Fruit fly (Drosophila melanogaster) whole organism, prepupa: ENCODE measurements around the gene Lcp65Af.

ENCODE experiments used
- Blimp-1 ChIP-seq: fragments of 200-800 bp; sonication (Bioruptor generic); optimal IDR thresholded peaks from 3 replicates; lab custom pipeline; 2017; ENCODE audit warnings: missing biosample characterization, missing genetic modification characterization, mild to moderate bottlenecking, moderate library complexity, missing genetic modification reagents
- CG10631 ChIP-seq: fragments of 200-800 bp; sonication (Bioruptor generic); optimal IDR thresholded peaks from 2 replicates; lab custom pipeline; 2016; ENCODE audit warnings: missing biosample characterization, missing genetic modification characterization
- CG10669 ChIP-seq: fragments of 200-800 bp; sonication (Bioruptor generic); optimal IDR thresholded peaks from 3 replicates; lab custom pipeline; 2018; ENCODE audit warnings: missing biosample characterization, mild to moderate bottlenecking, missing genetic modification characterization, moderate library complexity
- CG11294 ChIP-seq: fragments of 200-800 bp; sonication (Bioruptor generic); IDR thresholded peaks from 2 replicates; pipeline ENCODE4 v1.3.6; 2022; ENCODE audit warnings: missing biosample characterization, missing genetic modification characterization
- CG1621 ChIP-seq: fragments of 200-800 bp; sonication (Bioruptor generic); optimal IDR thresholded peaks from 3 replicates; lab custom pipeline; 2018; ENCODE audit warnings: missing biosample characterization, mild to moderate bottlenecking, missing genetic modification characterization
- CG34406 ChIP-seq: fragments of 200-800 bp; sonication (Bioruptor generic); optimal IDR thresholded peaks from 3 replicates; lab custom pipeline; 2016; ENCODE audit warnings: missing biosample characterization, missing genetic modification characterization
- CG3919 ChIP-seq: fragments of 200-800 bp; sonication (Bioruptor generic); optimal IDR thresholded peaks from 3 replicates; lab custom pipeline; 2016; ENCODE audit warnings: missing biosample characterization, missing genetic modification characterization
- CG6163 ChIP-seq: fragments of 200-800 bp; sonication (Bioruptor generic); IDR thresholded peaks from 3 replicates; pipeline ENCODE4 v1.3.6; 2022; ENCODE audit warnings: missing biosample characterization, missing genetic modification characterization
- CG6276 ChIP-seq: fragments of 200-800 bp; sonication (Bioruptor generic); optimal IDR thresholded peaks from 2 replicates; lab custom pipeline; 2017; ENCODE audit warnings: missing biosample characterization, mild to moderate bottlenecking, missing genetic modification characterization
- CG6792 ChIP-seq: fragments of 200-800 bp; sonication (Bioruptor generic); optimal IDR thresholded peaks from 3 replicates; lab custom pipeline; 2016; ENCODE audit warnings: missing biosample characterization, missing genetic modification characterization
- CG6808 ChIP-seq: fragments of 200-800 bp; sonication (Bioruptor generic); optimal IDR thresholded peaks from 3 replicates; lab custom pipeline; 2017; ENCODE audit warnings: missing biosample characterization, missing genetic modification characterization, mild to moderate bottlenecking, moderate library complexity, missing genetic modification reagents
- CG6854 ChIP-seq: fragments of 200-800 bp; sonication (Bioruptor generic); optimal IDR thresholded peaks from 2 replicates; lab custom pipeline; 2017; ENCODE audit warnings: missing biosample characterization, mild to moderate bottlenecking, missing genetic modification characterization
- CG7368 ChIP-seq: fragments of 200-800 bp; sonication (Bioruptor generic); optimal IDR thresholded peaks from 3 replicates; lab custom pipeline; 2016; ENCODE audit warnings: missing biosample characterization, missing genetic modification characterization
- CG8119 ChIP-seq: fragments of 200-800 bp; sonication (Bioruptor generic); IDR thresholded peaks from 3 replicates; pipeline ENCODE4 v1.3.6; 2022; ENCODE audit warnings: missing biosample characterization, missing genetic modification characterization
- CG8319 ChIP-seq: fragments of 200-800 bp; sonication (Bioruptor generic); optimal IDR thresholded peaks from 3 replicates; lab custom pipeline; 2016; ENCODE audit warnings: missing biosample characterization, missing genetic modification characterization
- CG9139 ChIP-seq: fragments of 200-800 bp; sonication (Bioruptor generic); optimal IDR thresholded peaks from 3 replicates; lab custom pipeline; 2017; ENCODE audit warnings: missing biosample characterization, mild to moderate bottlenecking, missing genetic modification characterization
- Eip75B ChIP-seq: fragments of 200-800 bp; sonication (Bioruptor generic); optimal IDR thresholded peaks from 3 replicates; lab custom pipeline; 2016; ENCODE audit warnings: missing biosample characterization, missing genetic modification characterization
- Eip93F ChIP-seq: fragments of 200-800 bp; sonication (Bioruptor generic); optimal IDR thresholded peaks from 2 replicates; lab custom pipeline; 2016; ENCODE audit warnings: missing biosample characterization, mild to moderate bottlenecking, missing genetic modification characterization
- Ets21C ChIP-seq: fragments of 200-800 bp; sonication (Bioruptor generic); optimal IDR thresholded peaks from 3 replicates; lab custom pipeline; 2016; ENCODE audit warnings: missing biosample characterization, missing genetic modification characterization
- Ets96B ChIP-seq: fragments of 200-800 bp; optimal IDR thresholded peaks from 2 replicates; lab custom pipeline; 2019; ENCODE audit warnings: missing biosample characterization, mild to moderate bottlenecking, missing genetic modification characterization, moderate library complexity
- Hr39 ChIP-seq: fragments of 200-800 bp; sonication (Bioruptor generic); optimal IDR thresholded peaks from 2 replicates; lab custom pipeline; 2016; ENCODE audit warnings: missing biosample characterization, missing genetic modification characterization
- Hr4 ChIP-seq: fragments of 200-800 bp; sonication (Bioruptor generic); optimal IDR thresholded peaks from 3 replicates; lab custom pipeline; 2016; ENCODE audit warnings: missing biosample characterization, missing genetic modification characterization
- Lpt ChIP-seq: fragments of 200-800 bp; sonication (Bioruptor generic); optimal IDR thresholded peaks from 3 replicates; lab custom pipeline; 2016; ENCODE audit warnings: missing biosample characterization, missing genetic modification characterization
- OdsH ChIP-seq: fragments of 200-800 bp; sonication (Bioruptor generic); optimal IDR thresholded peaks from 3 replicates; lab custom pipeline; 2016; ENCODE audit warnings: missing biosample characterization, missing genetic modification characterization
- Sox102F ChIP-seq: fragments of 200-800 bp; sonication (Bioruptor generic); optimal IDR thresholded peaks from 2 replicates; lab custom pipeline; 2016; ENCODE audit warnings: missing biosample characterization, mild to moderate bottlenecking, missing genetic modification characterization
- Sox14 ChIP-seq: fragments of 200-800 bp; sonication (Bioruptor generic); optimal IDR thresholded peaks from 3 replicates; lab custom pipeline; 2016; ENCODE audit warnings: missing biosample characterization, missing genetic modification characterization
- Sox15 ChIP-seq: fragments of 200-800 bp; sonication (Bioruptor generic); optimal IDR thresholded peaks from 3 replicates; lab custom pipeline; 2016; ENCODE audit warnings: missing biosample characterization, missing genetic modification characterization
- cyc ChIP-seq: fragments of 200-800 bp; sonication (Bioruptor generic); optimal IDR thresholded peaks from 3 replicates; lab custom pipeline; 2016; ENCODE audit warnings: missing biosample characterization, missing genetic modification characterization
- dac ChIP-seq: fragments of 200-800 bp; sonication (Bioruptor generic); optimal IDR thresholded peaks from 2 replicates; lab custom pipeline; 2017; ENCODE audit warnings: missing biosample characterization, mild to moderate bottlenecking, missing genetic modification characterization
- dsx ChIP-seq: fragments of 200-800 bp; optimal IDR thresholded peaks from 3 replicates; lab custom pipeline; 2019; ENCODE audit warnings: missing biosample characterization, mild to moderate bottlenecking, missing genetic modification characterization, moderate library complexity; ENCODE audit not compliant: poor library complexity, severe bottlenecking
- esn ChIP-seq: fragments of 200-800 bp; sonication (Bioruptor generic); optimal IDR thresholded peaks from 2 replicates; lab custom pipeline; 2016; ENCODE audit warnings: missing biosample characterization, mild to moderate bottlenecking, missing genetic modification characterization, moderate library complexity
- fkh ChIP-seq: fragments of 200-800 bp; sonication (Bioruptor generic); optimal IDR thresholded peaks from 3 replicates; lab custom pipeline; 2017; ENCODE audit warnings: missing biosample characterization, mild to moderate bottlenecking, missing genetic modification characterization, moderate library complexity
- lz ChIP-seq: fragments of 200-800 bp; sonication (Bioruptor generic); optimal IDR thresholded peaks from 3 replicates; lab custom pipeline; 2016; ENCODE audit warnings: missing biosample characterization, missing genetic modification characterization
- pdm3 ChIP-seq: fragments of 200-800 bp; sonication (Bioruptor generic); optimal IDR thresholded peaks from 3 replicates; lab custom pipeline; 2016; ENCODE audit warnings: missing biosample characterization, missing genetic modification characterization
- salr ChIP-seq, 2 experiments: fragments of 200-800 bp; sonication (Bioruptor generic); optimal IDR thresholded peaks; 3 replicates each; lab custom pipeline; 2016 to 2018; ENCODE audit warnings: missing biosample characterization in 2 of 2, missing genetic modification characterization in 2 of 2, mild to moderate bottlenecking in 1 of 2

The Lcp65Af gene

dm6 chr3L:6108264-6109060 is 28.1 kb downstream of the Lcp65Af start:
- no peak for TF ChIP-seq CG3919 (GFP tag; lab: Kevin White, UChicago)
- no peak for TF ChIP-seq Eip75B (GFP tag; lab: Kevin White, UChicago)
- TF ChIP-seq CG10669 (GFP tag; lab: Kevin White, UChicago), result no peak
- no peak for TF ChIP-seq Blimp-1 (GFP tag; lab: Kevin White, UChicago)
- no peak for TF ChIP-seq CG8319 (GFP tag; lab: Kevin White, UChicago)

- TF ChIP-seq CG9139 (GFP tag; lab: Kevin White, UChicago) (no peak), fkh (GFP tag; lab: Kevin White, UChicago) (peak; percentile 49)
These were observed 29.9 kb downstream of the Lcp65Af start for dm6 chr3L:6106717-6107116.

dm6 chr3L:6105435-6105834 is 31.2 kb downstream of the Lcp65Af start:
- no peak for TF ChIP-seq dsx (GFP tag; lab: Kevin White, UChicago)
- no peak for TF ChIP-seq CG8119
- no peak for TF ChIP-seq CG8319 (GFP tag; lab: Kevin White, UChicago)
- TF ChIP-seq cyc (GFP tag; lab: Kevin White, UChicago), result no peak
- TF ChIP-seq CG6854, result no peak
- no peak for TF ChIP-seq Ets21C (GFP tag; lab: Kevin White, UChicago)
- TF ChIP-seq salr (GFP tag; optimal IDR thresholded peaks at IDR 0.05; lab: Kevin White, UChicago), result no peak
- TF ChIP-seq Eip93F (GFP tag; lab: Kevin White, UChicago), result no peak
- no peak for TF ChIP-seq OdsH (GFP tag; lab: Kevin White, UChicago)
- TF ChIP-seq lz (GFP tag; lab: Kevin White, UChicago), result no peak
- TF ChIP-seq, all 60 proteins: peak for 0

dm6 chr3L:6104551-6104950 is 32.0 kb downstream of the Lcp65Af start:
- no peak for TF ChIP-seq dac
- TF ChIP-seq Hr4 (GFP tag; lab: Kevin White, UChicago), result no peak
- no peak for TF ChIP-seq cyc (GFP tag; lab: Kevin White, UChicago)

- TF ChIP-seq pdm3 (GFP tag; lab: Kevin White, UChicago) (no peak), Sox102F (GFP tag; lab: Kevin White, UChicago) (no peak), CG6163 (GFP tag; lab: Robert Waterston, UW) (no peak), CG8319 (GFP tag; lab: Kevin White, UChicago) (no peak), Eip75B (GFP tag; lab: Kevin White, UChicago) (no peak), CG11294 (GFP tag; lab: Robert Waterston, UW) (no peak), Sox14 (GFP tag; lab: Kevin White, UChicago) (no peak), Lpt (GFP tag; lab: Kevin White, UChicago) (no peak), Ets21C (GFP tag; lab: Kevin White, UChicago) (no peak), CG6808 (GFP tag; lab: Kevin White, UChicago) (no peak), salr (GFP tag; optimal IDR thresholded peaks at IDR 0.05; lab: Kevin White, UChicago) (no peak)
These were observed 32.9 kb downstream of the Lcp65Af start for dm6 chr3L:6103658-6104057.

dm6 chr3L:6097270-6097669 is 39.3 kb downstream of the Lcp65Af start, which contains the start of gene Ets65A:
Gene Ets65A, plus strand, starts transcription at chr3L:6097617.
- TF ChIP-seq CG7368 (GFP tag; lab: Kevin White, UChicago) (peak; percentile 53), CG1621 (tag; lab: Kevin White, UChicago) (no peak)

dm6 chr3L:6094697-6095096 is 41.9 kb downstream of the Lcp65Af start, which contains the start of the genes CG10467 and loj:
Gene CG10467, minus strand, starts transcription at chr3L:6094747.
Gene loj, plus strand, starts transcription at chr3L:6094987.
- TF ChIP-seq Blimp-1 (GFP tag; lab: Kevin White, UChicago) (peak; percentile 65), CG11294 (GFP tag; lab: Robert Waterston, UW) (peak; percentile 94), CG6276 (GFP tag; lab: Kevin White, UChicago) (peak; percentile 52), OdsH (GFP tag; lab: Kevin White, UChicago) (peak; percentile 96), CG6808 (GFP tag; lab: Kevin White, UChicago) (peak; percentile 75), Hr39 (peak; percentile 92), Ets96B (tag; lab: Kevin White, UChicago) (peak; percentile 89), esn (GFP tag; lab: Kevin White, UChicago) (peak; percentile 89), CG10631 (GFP tag; lab: Kevin White, UChicago) (peak; percentile 96), CG9139 (GFP tag; lab: Kevin White, UChicago) (peak; percentile 22), dsx (GFP tag; lab: Kevin White, UChicago) (peak; percentile 82), CG6854 (no peak), CG34406 (GFP tag; lab: Kevin White, UChicago) (peak; percentile 90), CG1621 (tag; lab: Kevin White, UChicago) (peak; percentile 76), Eip93F (GFP tag; lab: Kevin White, UChicago) (peak; percentile 22), lz (GFP tag; lab: Kevin White, UChicago) (peak; percentile 82), Sox15 (GFP tag; lab: Kevin White, UChicago) (peak; percentile 94), CG6792 (GFP tag; lab: Kevin White, UChicago) (peak; percentile 83), CG8119 (no peak; the same call in 1 of the 3 replicates)
